Fruit fly (Drosophila melanogaster) whole organism, prepupa: Measurements from ENCODE around the gene Sp1.

Source experiments
- Blimp-1 ChIP-seq: fragments of 200-800 bp; sonication (Bioruptor generic); optimal IDR thresholded peaks from 3 replicates; lab custom pipeline; 2017; ENCODE audit warnings: missing biosample characterization, missing genetic modification characterization, mild to moderate bottlenecking, moderate library complexity, missing genetic modification reagents
- CG11762 ChIP-seq: fragments of 200-800 bp; sonication (Bioruptor generic); optimal IDR thresholded peaks from 3 replicates; lab custom pipeline; 2016; ENCODE audit warnings: missing biosample characterization, missing genetic modification characterization; ENCODE audit not compliant: insufficient read depth
- CG11902 ChIP-seq: fragments of 200-800 bp; sonication (Bioruptor generic); optimal IDR thresholded peaks from 3 replicates; lab custom pipeline; 2016; ENCODE audit warnings: missing biosample characterization, missing genetic modification characterization
- CG15336 ChIP-seq: fragments of 200-800 bp; sonication (Bioruptor generic); IDR thresholded peaks from 2 replicates; pipeline ENCODE4 v1.3.6; 2022; ENCODE audit warnings: missing biosample characterization, missing genetic modification characterization
- CG1621 ChIP-seq: fragments of 200-800 bp; sonication (Bioruptor generic); optimal IDR thresholded peaks from 3 replicates; lab custom pipeline; 2018; ENCODE audit warnings: missing biosample characterization, mild to moderate bottlenecking, missing genetic modification characterization
- CG31627 ChIP-seq: fragments of 200-800 bp; sonication (Bioruptor generic); optimal IDR thresholded peaks from 3 replicates; lab custom pipeline; 2016; ENCODE audit warnings: missing biosample characterization, missing genetic modification characterization
- CG32006 ChIP-seq: fragments of 200-800 bp; sonication (Bioruptor generic); optimal IDR thresholded peaks from 3 replicates; lab custom pipeline; 2017; ENCODE audit warnings: missing biosample characterization, mild to moderate bottlenecking, missing genetic modification characterization
- CG34406 ChIP-seq: fragments of 200-800 bp; sonication (Bioruptor generic); optimal IDR thresholded peaks from 3 replicates; lab custom pipeline; 2016; ENCODE audit warnings: missing biosample characterization, missing genetic modification characterization
- CG3919 ChIP-seq: fragments of 200-800 bp; sonication (Bioruptor generic); optimal IDR thresholded peaks from 3 replicates; lab custom pipeline; 2016; ENCODE audit warnings: missing biosample characterization, missing genetic modification characterization
- CG4318 ChIP-seq: fragments of 200-800 bp; sonication (Bioruptor generic); optimal IDR thresholded peaks from 3 replicates; lab custom pipeline; 2017; ENCODE audit warnings: missing biosample characterization, mild to moderate bottlenecking, missing genetic modification characterization
- CG6276 ChIP-seq: fragments of 200-800 bp; sonication (Bioruptor generic); optimal IDR thresholded peaks from 2 replicates; lab custom pipeline; 2017; ENCODE audit warnings: missing biosample characterization, mild to moderate bottlenecking, missing genetic modification characterization
- CG6792 ChIP-seq: fragments of 200-800 bp; sonication (Bioruptor generic); optimal IDR thresholded peaks from 3 replicates; lab custom pipeline; 2016; ENCODE audit warnings: missing biosample characterization, missing genetic modification characterization
- CG6808 ChIP-seq: fragments of 200-800 bp; sonication (Bioruptor generic); optimal IDR thresholded peaks from 3 replicates; lab custom pipeline; 2017; ENCODE audit warnings: missing biosample characterization, missing genetic modification characterization, mild to moderate bottlenecking, moderate library complexity, missing genetic modification reagents
- CG7368 ChIP-seq: fragments of 200-800 bp; sonication (Bioruptor generic); optimal IDR thresholded peaks from 3 replicates; lab custom pipeline; 2016; ENCODE audit warnings: missing biosample characterization, missing genetic modification characterization
- CG8119 ChIP-seq: fragments of 200-800 bp; sonication (Bioruptor generic); IDR thresholded peaks from 3 replicates; pipeline ENCODE4 v1.3.6; 2022; ENCODE audit warnings: missing biosample characterization, missing genetic modification characterization
- CG9139 ChIP-seq: fragments of 200-800 bp; sonication (Bioruptor generic); optimal IDR thresholded peaks from 3 replicates; lab custom pipeline; 2017; ENCODE audit warnings: missing biosample characterization, mild to moderate bottlenecking, missing genetic modification characterization
- Eip75B ChIP-seq: fragments of 200-800 bp; sonication (Bioruptor generic); optimal IDR thresholded peaks from 3 replicates; lab custom pipeline; 2016; ENCODE audit warnings: missing biosample characterization, missing genetic modification characterization
- Eip78C ChIP-seq: fragments of 200-800 bp; sonication (Bioruptor generic); peaks from one replicate; lab custom pipeline; 2016; ENCODE audit warnings: missing biosample characterization, missing genetic modification characterization
- Eip93F ChIP-seq: fragments of 200-800 bp; sonication (Bioruptor generic); optimal IDR thresholded peaks from 2 replicates; lab custom pipeline; 2016; ENCODE audit warnings: missing biosample characterization, mild to moderate bottlenecking, missing genetic modification characterization
- Gug ChIP-seq: fragments of 200-800 bp; sonication (Bioruptor generic); IDR thresholded peaks from 2 replicates; pipeline ENCODE4 v1.3.6; 2022; ENCODE audit warnings: missing biosample characterization, missing genetic modification characterization
- Hr38 ChIP-seq: sonication (Bioruptor generic); optimal IDR thresholded peaks from 2 replicates; lab custom pipeline; 2016; ENCODE audit warnings: missing biosample characterization, missing genetic modification characterization
- Lpt ChIP-seq: fragments of 200-800 bp; sonication (Bioruptor generic); optimal IDR thresholded peaks from 3 replicates; lab custom pipeline; 2016; ENCODE audit warnings: missing biosample characterization, missing genetic modification characterization
- Met ChIP-seq: fragments of 200-800 bp; sonication (Bioruptor generic); optimal IDR thresholded peaks from 3 replicates; lab custom pipeline; 2016; ENCODE audit warnings: missing biosample characterization, missing genetic modification characterization
- OdsH ChIP-seq: fragments of 200-800 bp; sonication (Bioruptor generic); optimal IDR thresholded peaks from 3 replicates; lab custom pipeline; 2016; ENCODE audit warnings: missing biosample characterization, missing genetic modification characterization
- Smox ChIP-seq: fragments of 200-800 bp; sonication (Bioruptor generic); optimal IDR thresholded peaks from 3 replicates; lab custom pipeline; 2016; ENCODE audit warnings: missing biosample characterization, missing genetic modification characterization
- Sox102F ChIP-seq: fragments of 200-800 bp; sonication (Bioruptor generic); optimal IDR thresholded peaks from 2 replicates; lab custom pipeline; 2016; ENCODE audit warnings: missing biosample characterization, mild to moderate bottlenecking, missing genetic modification characterization
- Sox14 ChIP-seq: fragments of 200-800 bp; sonication (Bioruptor generic); optimal IDR thresholded peaks from 3 replicates; lab custom pipeline; 2016; ENCODE audit warnings: missing biosample characterization, missing genetic modification characterization
- Sox15 ChIP-seq: fragments of 200-800 bp; sonication (Bioruptor generic); optimal IDR thresholded peaks from 3 replicates; lab custom pipeline; 2016; ENCODE audit warnings: missing biosample characterization, missing genetic modification characterization
- achi ChIP-seq: fragments of 200-800 bp; sonication (Bioruptor generic); optimal IDR thresholded peaks from 3 replicates; lab custom pipeline; 2016; ENCODE audit warnings: missing biosample characterization, missing genetic modification characterization
- acj6 ChIP-seq: fragments of 200-800 bp; sonication (Bioruptor generic); optimal IDR thresholded peaks from 3 replicates; lab custom pipeline; 2016; ENCODE audit warnings: missing biosample characterization, missing genetic modification characterization
- cyc ChIP-seq: fragments of 200-800 bp; sonication (Bioruptor generic); optimal IDR thresholded peaks from 3 replicates; lab custom pipeline; 2016; ENCODE audit warnings: missing biosample characterization, missing genetic modification characterization
- dac ChIP-seq: fragments of 200-800 bp; sonication (Bioruptor generic); optimal IDR thresholded peaks from 2 replicates; lab custom pipeline; 2017; ENCODE audit warnings: missing biosample characterization, mild to moderate bottlenecking, missing genetic modification characterization
- dsx ChIP-seq: fragments of 200-800 bp; optimal IDR thresholded peaks from 3 replicates; lab custom pipeline; 2019; ENCODE audit warnings: missing biosample characterization, mild to moderate bottlenecking, missing genetic modification characterization, moderate library complexity; ENCODE audit not compliant: poor library complexity, severe bottlenecking
- eg ChIP-seq: fragments of 200-800 bp; sonication (Bioruptor generic); IDR thresholded peaks from 3 replicates; pipeline ENCODE4 v1.3.6; 2022; ENCODE audit warnings: missing biosample characterization, missing genetic modification characterization
- esn ChIP-seq: fragments of 200-800 bp; sonication (Bioruptor generic); optimal IDR thresholded peaks from 2 replicates; lab custom pipeline; 2016; ENCODE audit warnings: missing biosample characterization, mild to moderate bottlenecking, missing genetic modification characterization, moderate library complexity
- fd59A ChIP-seq: fragments of 200-800 bp; sonication (Bioruptor generic); optimal IDR thresholded peaks from 2 replicates; lab custom pipeline; 2017; ENCODE audit warnings: missing biosample characterization, mild to moderate bottlenecking, missing genetic modification characterization, missing genetic modification reagents
- fd85E ChIP-seq: fragments of 200-800 bp; sonication (Bioruptor generic); optimal IDR thresholded peaks from 3 replicates; lab custom pipeline; 2016; ENCODE audit warnings: missing biosample characterization, missing genetic modification characterization
- fkh ChIP-seq: fragments of 200-800 bp; sonication (Bioruptor generic); optimal IDR thresholded peaks from 3 replicates; lab custom pipeline; 2017; ENCODE audit warnings: missing biosample characterization, mild to moderate bottlenecking, missing genetic modification characterization, moderate library complexity
- lz ChIP-seq: fragments of 200-800 bp; sonication (Bioruptor generic); optimal IDR thresholded peaks from 3 replicates; lab custom pipeline; 2016; ENCODE audit warnings: missing biosample characterization, missing genetic modification characterization
- net ChIP-seq: fragments of 200-800 bp; sonication (Bioruptor generic); optimal IDR thresholded peaks from 3 replicates; lab custom pipeline; 2016; ENCODE audit warnings: missing biosample characterization, missing genetic modification characterization
- pdm3 ChIP-seq: fragments of 200-800 bp; sonication (Bioruptor generic); optimal IDR thresholded peaks from 3 replicates; lab custom pipeline; 2016; ENCODE audit warnings: missing biosample characterization, missing genetic modification characterization
- salr ChIP-seq, 2 experiments: fragments of 200-800 bp; sonication (Bioruptor generic); optimal IDR thresholded peaks; 3 replicates each; lab custom pipeline; 2016 to 2018; ENCODE audit warnings: missing biosample characterization in 2 of 2, missing genetic modification characterization in 2 of 2, mild to moderate bottlenecking in 1 of 2
- ss ChIP-seq, 2 experiments: fragments of 200-800 bp; sonication (Bioruptor generic); optimal IDR thresholded peaks; 2 replicates in 1 of 2; 3 replicates in 1 of 2; lab custom pipeline; 2017 to 2018; ENCODE audit warnings: mild to moderate bottlenecking in 2 of 2, missing biosample characterization in 2 of 2, missing genetic modification characterization in 2 of 2, moderate library complexity in 1 of 2
- topi ChIP-seq: fragments of 200-800 bp; sonication (Bioruptor generic); optimal IDR thresholded peaks from 3 replicates; lab custom pipeline; 2016; ENCODE audit warnings: missing biosample characterization, missing genetic modification characterization
- vri ChIP-seq: fragments of 200-800 bp; sonication (Bioruptor generic); optimal IDR thresholded peaks from 3 replicates; lab custom pipeline; 2016; ENCODE audit warnings: missing biosample characterization, mild to moderate bottlenecking, missing genetic modification characterization

Sp1 gene

dm6 chrX:9738551-9738950 is 9.1 kb downstream of the Sp1 start (continued):
- TF ChIP-seq OdsH (peak; percentile 44), dac (GFP tag; lab: Kevin White, UChicago) (peak; percentile 32), esn (peak; percentile 60), CG7368 (GFP tag; lab: Kevin White, UChicago) (peak; percentile 4), vri (GFP tag; lab: Kevin White, UChicago) (no peak), acj6 (GFP tag; lab: Kevin White, UChicago) (peak; percentile 47), fd59A (GFP tag; lab: Kevin White, UChicago) (peak; percentile 24), cyc (GFP tag; lab: Kevin White, UChicago) (peak; percentile 33), CG6808 (GFP tag; lab: Kevin White, UChicago) (peak; percentile 14), salr (GFP tag; optimal IDR thresholded peaks at IDR 0.05; lab: Kevin White, UChicago) (peak in 1 of 2 experiments; percentile 22), eg (GFP tag; lab: Robert Waterston, UW) (peak; percentile 67), topi (GFP tag; lab: Kevin White, UChicago) (peak; percentile 57), CG11762 (GFP tag; lab: Kevin White, UChicago) (peak; percentile 4), Lpt (GFP tag; lab: Kevin White, UChicago) (peak; percentile 20), net (GFP tag; lab: Kevin White, UChicago) (peak; percentile 24), CG4318 (GFP tag; lab: Kevin White, UChicago) (peak; percentile 9), Eip93F (GFP tag; lab: Kevin White, UChicago) (no peak), achi (GFP tag; lab: Kevin White, UChicago) (peak; percentile 55), ss (GFP tag; optimal IDR thresholded peaks at IDR 0.05; lab: Kevin White, UChicago) (peak; percentile 4 to 25)

dm6 chrX:9740269-9740668 is 10.8 kb downstream of the Sp1 start:
- TF ChIP-seq Met (no peak), fkh (no peak), acj6 (GFP tag; lab: Kevin White, UChicago) (no peak), CG9139 (no peak), dac (GFP tag; lab: Kevin White, UChicago) (no peak), CG8119 (GFP tag; lab: Robert Waterston, UW) (no peak), dsx (no peak), Sox15 (GFP tag; lab: Kevin White, UChicago) (no peak), CG34406 (no peak), pdm3 (no peak), CG11902 (no peak), Eip75B (no peak), vri (GFP tag; lab: Kevin White, UChicago) (no peak), eg (GFP tag; lab: Robert Waterston, UW) (no peak), net (GFP tag; lab: Kevin White, UChicago) (no peak), Sox102F (GFP tag; lab: Kevin White, UChicago) (no peak), Eip78C (no peak)

- no peak for TF ChIP-seq CG1621
- peak; percentile 23 for TF ChIP-seq esn
- no peak for TF ChIP-seq Hr38 (GFP tag; lab: Kevin White, UChicago)
- no peak for TF ChIP-seq dsx
- TF ChIP-seq CG32006 (GFP tag; lab: Kevin White, UChicago), result no peak
- no peak for TF ChIP-seq CG6792
- peak; percentile 35 for TF ChIP-seq Met
- peak; percentile 6 for TF ChIP-seq CG3919 (GFP tag; lab: Kevin White, UChicago)
- TF ChIP-seq Eip75B, result no peak
- TF ChIP-seq fd59A (GFP tag; lab: Kevin White, UChicago), result no peak
- TF ChIP-seq fd85E (GFP tag; lab: Kevin White, UChicago), result no peak
- no peak for TF ChIP-seq CG9139
- no peak for TF ChIP-seq Blimp-1
- no peak for TF ChIP-seq dac (GFP tag; lab: Kevin White, UChicago)
- TF ChIP-seq OdsH, result no peak
- TF ChIP-seq CG4318 (GFP tag; lab: Kevin White, UChicago), result no peak
- peak; percentile 24 for TF ChIP-seq CG31627 (GFP tag; lab: Kevin White, UChicago)
- no peak for TF ChIP-seq acj6 (GFP tag; lab: Kevin White, UChicago)
- no peak for TF ChIP-seq eg (GFP tag; lab: Robert Waterston, UW)
- no peak for TF ChIP-seq Sox14
- no peak for TF ChIP-seq net (GFP tag; lab: Kevin White, UChicago)
- TF ChIP-seq achi (GFP tag; lab: Kevin White, UChicago), result no peak
- no peak for TF ChIP-seq Eip93F (GFP tag; lab: Kevin White, UChicago)
- TF ChIP-seq lz (GFP tag; lab: Kevin White, UChicago), result no peak
- TF ChIP-seq Gug, result no peak
- no peak for TF ChIP-seq ss (GFP tag; optimal IDR thresholded peaks at IDR 0.05; lab: Kevin White, UChicago)
- no peak for TF ChIP-seq fkh
- peak; percentile 21 for TF ChIP-seq cyc (GFP tag; lab: Kevin White, UChicago)
- TF ChIP-seq CG15336 (GFP tag; lab: Robert Waterston, UW), result peak; percentile 28; the same call in 1 of the 2 replicates
- peak; percentile 25 for TF ChIP-seq Smox (GFP tag; lab: Kevin White, UChicago)
- no peak for TF ChIP-seq CG6276 (GFP tag; lab: Kevin White, UChicago)
These were observed 12.6 kb downstream of the Sp1 start for dm6 chrX:9742084-9742483.
